Worm (Caenorhabditis elegans): ENCODE measurements around the gene ifbp-1.

The ifbp-1 gene

DNA sequence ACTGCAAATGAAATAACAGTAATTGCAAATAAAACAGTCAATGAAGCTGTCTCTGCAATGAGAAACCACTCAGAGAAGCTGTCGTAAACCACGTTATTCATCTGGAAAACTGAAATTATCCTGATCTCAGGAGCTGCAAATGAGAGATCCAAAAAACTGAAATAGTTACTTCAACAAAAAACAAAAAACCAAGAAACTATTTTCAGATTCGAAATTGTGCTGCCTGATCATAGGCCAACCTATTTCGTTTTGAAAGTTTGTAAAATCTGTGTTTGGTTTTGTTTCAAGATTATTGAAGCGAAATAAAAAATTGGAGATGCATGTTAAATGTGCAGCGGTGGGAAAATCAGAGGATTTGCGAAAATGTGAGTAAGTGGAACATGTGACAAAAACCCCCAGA lies 40.6 kb upstream of the ifbp-1 start, which contains the start of gene srv-8:
Gene srv-8 (minus strand): TSS at position 101 of the 400 bp plus-strand sequence.
- TF ChIP-seq pqm-1 (tag; optimal IDR thresholded peaks at IDR 0.05) = no peak
- no peak for TF ChIP-seq C16A3.4 (tag; optimal IDR thresholded peaks at IDR 0.05)
- TF ChIP-seq nhr-12 (tag; optimal IDR thresholded peaks at IDR 0.05) = no peak
- TF ChIP-seq nhr-76 (tag; optimal IDR thresholded peaks at IDR 0.05) = no peak
- TF ChIP-seq fkh-8 (tag; optimal IDR thresholded peaks at IDR 0.05) = peak; percentile 45
- no peak for TF ChIP-seq lin-35 (GFP tag; optimal IDR thresholded peaks at IDR 0.05)
- no peak for TF ChIP-seq Y116A8C.19 (tag; optimal IDR thresholded peaks at IDR 0.05; ENCODE audit: borderline replicate concordance)
- no peak for TF ChIP-seq vab-15 (tag; optimal IDR thresholded peaks at IDR 0.05)
- TF ChIP-seq nhr-11 (tag; optimal IDR thresholded peaks at IDR 0.05) = no peak

DNA sequence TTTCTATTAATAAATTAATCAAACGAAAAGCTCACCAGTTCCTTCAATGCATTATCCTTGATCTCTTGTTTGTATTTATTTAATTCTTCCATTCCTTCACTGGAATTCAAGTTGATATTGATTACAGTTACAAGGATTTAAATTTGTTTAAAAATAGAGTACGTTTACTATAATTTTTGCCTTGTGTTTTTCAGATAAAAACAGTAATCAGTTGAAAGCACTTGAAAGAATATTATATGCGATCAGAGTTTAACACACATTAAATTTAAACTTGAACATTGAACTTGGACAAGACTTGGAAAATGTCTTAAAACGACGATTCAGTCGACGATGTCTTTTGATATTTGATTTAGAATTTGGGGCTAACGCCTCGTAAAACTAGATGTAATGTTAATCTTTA lies 37.5 kb upstream of the ifbp-1 start, which contains the start of gene F53F1.6:
Gene F53F1.6 (minus strand): TSS at position 101 of the 400 bp plus-strand sequence.
- no peak for TF ChIP-seq nhr-90 (tag; optimal IDR thresholded peaks at IDR 0.05; ENCODE audit: poor library complexity)
- TF ChIP-seq fkh-8 (tag; optimal IDR thresholded peaks at IDR 0.05) = no peak
- TF ChIP-seq nhr-71 (tag; optimal IDR thresholded peaks at IDR 0.05) = no peak
- TF ChIP-seq unc-98 (GFP tag; IDR thresholded peaks at IDR 0.05) = no peak
- no peak for TF ChIP-seq lin-15B (tag; optimal IDR thresholded peaks at IDR 0.05)
- TF ChIP-seq nhr-28 (tag; optimal IDR thresholded peaks at IDR 0.05) = no peak
- TF ChIP-seq ceh-63 (GFP tag; optimal IDR thresholded peaks at IDR 0.05) = no peak
- no peak for TF ChIP-seq tlp-1 (tag; optimal IDR thresholded peaks at IDR 0.05)
- TF ChIP-seq ceh-82 (tag; optimal IDR thresholded peaks at IDR 0.05) = no peak
- no peak for TF ChIP-seq nhr-85 (tag)
- TF ChIP-seq ces-1 (GFP tag; optimal IDR thresholded peaks at IDR 0.05) = no peak
- TF ChIP-seq aha-1 (tag; optimal IDR thresholded peaks at IDR 0.05) = no peak
- TF ChIP-seq egl-27 (tag; optimal IDR thresholded peaks at IDR 0.05) = no peak
- no peak for TF ChIP-seq efl-3 (GFP tag; optimal IDR thresholded peaks at IDR 0.05)

DNA sequence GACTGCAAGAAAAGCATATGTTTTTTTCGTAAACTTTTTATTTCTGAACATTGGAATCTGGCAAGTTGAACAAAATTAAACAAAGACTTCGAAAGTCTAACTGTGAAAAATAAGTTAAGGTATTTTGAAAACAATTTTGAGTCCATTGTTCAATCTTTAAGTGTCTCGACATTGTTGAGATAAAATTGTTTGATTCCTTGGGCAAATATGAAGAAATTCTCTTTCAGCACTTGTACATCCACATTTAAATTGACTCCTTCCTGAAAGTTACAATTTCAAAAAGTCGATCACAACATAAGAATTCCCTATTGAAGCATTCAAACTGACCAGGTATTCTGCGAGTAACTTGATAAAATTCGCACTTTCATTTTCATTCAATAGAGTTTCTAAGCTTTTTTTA lies 36.0 kb upstream of the ifbp-1 start:
- TF ChIP-seq fkh-4 (tag; optimal IDR thresholded peaks at IDR 0.05; ENCODE audit: borderline replicate concordance) (no peak), ztf-4 (tag; optimal IDR thresholded peaks at IDR 0.05) (peak; percentile 17), zip-4 (GFP tag; optimal IDR thresholded peaks at IDR 0.05) (no peak), ceh-90 (tag; optimal IDR thresholded peaks at IDR 0.05) (no peak), ceh-8 (GFP tag; optimal IDR thresholded peaks at IDR 0.05) (no peak)

- TF ChIP-seq C34B4.2 (tag; optimal IDR thresholded peaks at IDR 0.05) (no peak), lin-39 (tag; optimal IDR thresholded peaks at IDR 0.05) (no peak), ceh-8 (GFP tag; optimal IDR thresholded peaks at IDR 0.05) (peak; percentile 71), lin-13 (GFP tag; optimal IDR thresholded peaks at IDR 0.05) (no peak), ztf-11 (tag; optimal IDR thresholded peaks at IDR 0.05) (no peak)
These were observed 35.4 kb upstream of the ifbp-1 start for ce11 chrV:13415462-13415861.

ce11 chrV:13414585-13414984 lies 34.5 kb upstream of the ifbp-1 start, which contains the start of gene cut-2:
TSS of gene cut-2 (plus strand) at chrV:13414949.
- TF ChIP-seq tlp-1 (tag; optimal IDR thresholded peaks at IDR 0.05) (no peak), irx-1 (tag; optimal IDR thresholded peaks at IDR 0.05) (no peak), nhr-85 (tag) (peak; percentile 35), sptf-1 (tag; optimal IDR thresholded peaks at IDR 0.05) (no peak), zip-4 (GFP tag; optimal IDR thresholded peaks at IDR 0.05) (no peak), blmp-1 (tag; optimal IDR thresholded peaks at IDR 0.05) (peak; percentile 63), nhr-90 (tag; optimal IDR thresholded peaks at IDR 0.05; ENCODE audit: poor library complexity) (no peak), ceh-82 (tag; optimal IDR thresholded peaks at IDR 0.05) (no peak), nhr-71 (tag; optimal IDR thresholded peaks at IDR 0.05) (no peak), F16B12.6 (tag; optimal IDR thresholded peaks at IDR 0.05) (no peak), ces-1 (GFP tag; optimal IDR thresholded peaks at IDR 0.05) (no peak), snu-23 (GFP tag; optimal IDR thresholded peaks at IDR 0.05) (no peak), jun-1 (tag; optimal IDR thresholded peaks at IDR 0.05) (no peak), unc-86 (tag; optimal IDR thresholded peaks at IDR 0.05) (no peak)
